Worm (Caenorhabditis elegans) whole organism, L2 larva: ENCODE measurements around the gene pitr-1.
A peak's percentile ranks its signal among the peaks of the same experiment; 100 is the strongest.

ENCODE experiments used
- C34F6.9 ChIP-seq: fragments of 150-350 bp; optimal IDR thresholded peaks from 2 replicates; lab custom pipeline; 2014; ENCODE audit warnings: missing biosample characterization, missing genetic modification characterization
- F13H6.1 ChIP-seq: sonication (generic microtip); optimal IDR thresholded peaks from 2 replicates; lab custom pipeline; 2016; ENCODE audit warnings: missing genetic modification characterization, missing compliant biosample characterization
- R02D3.7 ChIP-seq: fragments of 150-350 bp; optimal IDR thresholded peaks from 2 replicates; lab custom pipeline; 2014; ENCODE audit warnings: missing biosample characterization, missing genetic modification characterization
- Y55F3AM.14 ChIP-seq: fragments of 200-800 bp; sonication (Bioruptor generic); optimal IDR thresholded peaks from 2 replicates; lab custom pipeline; 2018; ENCODE audit warnings: mild to moderate bottlenecking, missing genetic modification characterization, missing compliant biosample characterization
- alr-1 ChIP-seq: fragments of 150-350 bp; optimal IDR thresholded peaks from 2 replicates; lab custom pipeline; 2014; ENCODE audit warnings: missing biosample characterization, missing genetic modification characterization
- aly-2 ChIP-seq: fragments of 150-350 bp; optimal IDR thresholded peaks from 2 replicates; lab custom pipeline; 2014; ENCODE audit warnings: missing biosample characterization, missing genetic modification characterization
- ama-1 ChIP-seq: fragments of 150-350 bp; optimal IDR thresholded peaks from 2 replicates; lab custom pipeline; 2018; ENCODE audit warnings: inconsistent platforms
- ceh-16 ChIP-seq: fragments of 150-350 bp; optimal IDR thresholded peaks from 2 replicates; lab custom pipeline; 2014; ENCODE audit warnings: missing biosample characterization, missing genetic modification characterization
- ceh-82 ChIP-seq: fragments of 150-350 bp; optimal IDR thresholded peaks from 2 replicates; lab custom pipeline; 2014; ENCODE audit warnings: missing biosample characterization, missing genetic modification characterization
- crh-2 ChIP-seq: sonication (generic microtip); optimal IDR thresholded peaks from 2 replicates; lab custom pipeline; 2017; ENCODE audit warnings: missing biosample characterization, missing genetic modification characterization
- dmd-4 ChIP-seq: sonication (generic microtip); optimal IDR thresholded peaks from 2 replicates; lab custom pipeline; 2017; ENCODE audit warnings: missing biosample characterization, missing genetic modification characterization
- egl-27 ChIP-seq: sonication (generic microtip); optimal IDR thresholded peaks from 3 replicates; lab custom pipeline; 2017; ENCODE audit warnings: missing biosample characterization, missing genetic modification reagents, missing genetic modification characterization
- elt-1 ChIP-seq: fragments of 150-350 bp; optimal IDR thresholded peaks from 2 replicates; lab custom pipeline; 2014; ENCODE audit warnings: missing biosample characterization, missing genetic modification characterization
- elt-3 ChIP-seq: sonication (generic microtip); optimal IDR thresholded peaks from 2 replicates; lab custom pipeline; 2017; ENCODE audit warnings: missing biosample characterization, missing genetic modification characterization
- gmeb-1 ChIP-seq: fragments of 150-350 bp; optimal IDR thresholded peaks from 2 replicates; lab custom pipeline; 2014; ENCODE audit warnings: missing biosample characterization, missing genetic modification characterization
- lin-11 ChIP-seq: fragments of 150-350 bp; sonication (generic microtip); optimal IDR thresholded peaks from 2 replicates; lab custom pipeline; 2014; ENCODE audit warnings: missing biosample characterization, missing genetic modification characterization, inconsistent platforms, mixed read lengths
- lin-39 ChIP-seq: fragments of 150-350 bp; optimal IDR thresholded peaks from 2 replicates; lab custom pipeline; 2014; ENCODE audit warnings: missing biosample characterization, missing genetic modification reagents, missing genetic modification characterization
- mab-5 ChIP-seq: fragments of 150-350 bp; optimal IDR thresholded peaks from 2 replicates; lab custom pipeline; 2014; ENCODE audit warnings: missing biosample characterization, missing genetic modification characterization
- mbf-1 ChIP-seq: sonication (generic microtip); optimal IDR thresholded peaks from 2 replicates; lab custom pipeline; 2017; ENCODE audit warnings: missing biosample characterization, missing genetic modification characterization
- mdl-1 ChIP-seq, 2 experiments: fragments of 150-350 bp in 1 of 2; sonication (generic microtip) in 1 of 2; optimal IDR thresholded peaks; 2 replicates each; lab custom pipeline; 2017; ENCODE audit warnings: missing biosample characterization in 2 of 2, missing genetic modification characterization in 2 of 2
- nhr-10 ChIP-seq: sonication (generic microtip); optimal IDR thresholded peaks from 2 replicates; lab custom pipeline; 2017; ENCODE audit warnings: missing biosample characterization, missing genetic modification characterization
- nhr-11 ChIP-seq: fragments of 150-350 bp; optimal IDR thresholded peaks from 2 replicates; lab custom pipeline; 2014; ENCODE audit warnings: missing biosample characterization, missing genetic modification characterization
- nhr-12 ChIP-seq: fragments of 150-350 bp; optimal IDR thresholded peaks from 2 replicates; lab custom pipeline; 2014; ENCODE audit warnings: missing biosample characterization, missing genetic modification characterization
- nhr-129 ChIP-seq: fragments of 150-350 bp; optimal IDR thresholded peaks from 2 replicates; lab custom pipeline; 2014; ENCODE audit warnings: missing biosample characterization, missing genetic modification characterization
- nhr-21 ChIP-seq: fragments of 150-350 bp; optimal IDR thresholded peaks from 2 replicates; lab custom pipeline; 2014; ENCODE audit warnings: missing biosample characterization, missing genetic modification characterization
- nhr-23 ChIP-seq: fragments of 150-350 bp; optimal IDR thresholded peaks from 2 replicates; lab custom pipeline; 2014; ENCODE audit warnings: missing biosample characterization, missing genetic modification reagents, missing genetic modification characterization
- nhr-237 ChIP-seq: fragments of 150-350 bp; optimal IDR thresholded peaks from 2 replicates; lab custom pipeline; 2014; ENCODE audit warnings: missing biosample characterization, missing genetic modification characterization
- nhr-6 ChIP-seq: fragments of 150-350 bp; optimal IDR thresholded peaks from 2 replicates; lab custom pipeline; 2014; ENCODE audit warnings: missing biosample characterization, missing genetic modification characterization
- nhr-77 ChIP-seq: fragments of 150-350 bp; optimal IDR thresholded peaks from 2 replicates; lab custom pipeline; 2014; ENCODE audit warnings: missing biosample characterization, missing genetic modification characterization
- peb-1 ChIP-seq: fragments of 150-350 bp; optimal IDR thresholded peaks from 2 replicates; lab custom pipeline; 2014; ENCODE audit warnings: missing biosample characterization, missing genetic modification characterization
- skn-1 ChIP-seq: sonication (generic microtip); optimal IDR thresholded peaks from 2 replicates; lab custom pipeline; 2017; ENCODE audit warnings: missing biosample characterization, missing genetic modification characterization
- sma-3 ChIP-seq: sonication (generic microtip); optimal IDR thresholded peaks from 2 replicates; lab custom pipeline; 2016; ENCODE audit warnings: missing genetic modification reagents, missing genetic modification characterization, missing compliant biosample characterization
- sma-9 ChIP-seq, 2 experiments: fragments of 150-350 bp in 1 of 2; sonication (generic microtip) in 1 of 2; optimal IDR thresholded peaks; 2 replicates each; lab custom pipeline; 2014 to 2016; ENCODE audit warnings: missing genetic modification characterization in 2 of 2, mild to moderate bottlenecking in 1 of 2, missing biosample characterization in 1 of 2, missing compliant biosample characterization in 1 of 2, missing genetic modification reagents in 1 of 2, moderate library complexity in 1 of 2
- snpc-4 ChIP-seq: fragments of 150-350 bp; optimal IDR thresholded peaks from 2 replicates; lab custom pipeline; 2014; ENCODE audit warnings: missing biosample characterization, missing genetic modification characterization
- unc-39 ChIP-seq: fragments of 150-350 bp; optimal IDR thresholded peaks from 2 replicates; lab custom pipeline; 2014; ENCODE audit warnings: missing biosample characterization, missing genetic modification characterization
- unc-62 ChIP-seq: fragments of 150-350 bp; optimal IDR thresholded peaks from 2 replicates; lab custom pipeline; 2014; ENCODE audit warnings: missing biosample characterization, missing genetic modification reagents, missing genetic modification characterization
- ztf-1 ChIP-seq: fragments of 200-800 bp; sonication (Bioruptor generic); conservative IDR thresholded peaks from 2 replicates; pipeline ENCODE4 v1.3.6; 2022; ENCODE audit warnings: missing genetic modification characterization, missing compliant biosample characterization
- ztf-11 ChIP-seq: sonication (generic microtip); optimal IDR thresholded peaks from 2 replicates; lab custom pipeline; 2017; ENCODE audit warnings: missing biosample characterization, missing genetic modification characterization
- ztf-4 ChIP-seq: fragments of 150-350 bp; optimal IDR thresholded peaks from 2 replicates; lab custom pipeline; 2014; ENCODE audit warnings: missing biosample characterization, missing genetic modification characterization

pitr-1 gene

ce11 chrIV:7428998-7429397 lies 35.1 kb downstream of the pitr-1 start:
- TF ChIP-seq unc-62 (GFP tag; lab: Kevin White, UChicago) (no peak), nhr-12 (no peak), C34F6.9 (no peak), mab-5 (peak; percentile 27), dmd-4 (tag; lab: Kevin White, UChicago) (no peak), alr-1 (tag; lab: Kevin White, UChicago) (no peak), gmeb-1 (tag; lab: Kevin White, UChicago) (no peak), ama-1 (lab: Kevin White, UChicago) (no peak), sma-3 (GFP tag; lab: Kevin White, UChicago) (no peak), crh-2 (tag; lab: Kevin White, UChicago) (no peak), nhr-21 (tag; lab: Kevin White, UChicago) (no peak), F13H6.1 (tag; lab: Kevin White, UChicago) (peak; percentile 37), Y55F3AM.14 (GFP tag; lab: Kevin White, UChicago) (no peak), R02D3.7 (no peak), nhr-10 (tag; lab: Kevin White, UChicago) (no peak), elt-3 (tag; lab: Kevin White, UChicago) (no peak), aly-2 (tag; lab: Kevin White, UChicago) (no peak), snpc-4 (no peak), nhr-23 (tag; lab: Kevin White, UChicago) (no peak), nhr-11 (tag; lab: Kevin White, UChicago) (no peak), lin-11 (tag; lab: Kevin White, UChicago) (no peak), skn-1 (tag; lab: Kevin White, UChicago) (no peak), unc-39 (tag; lab: Kevin White, UChicago) (no peak), nhr-6 (tag; lab: Kevin White, UChicago) (no peak), elt-1 (tag; lab: Kevin White, UChicago) (no peak), sma-9 (GFP tag; optimal IDR thresholded peaks at IDR 0.05; lab: Kevin White, UChicago) (peak; percentile 40), sma-9 (tag; optimal IDR thresholded peaks at IDR 0.05; lab: Kevin White, UChicago) (no peak), nhr-77 (tag; lab: Kevin White, UChicago) (no peak), ztf-1 (no peak), ztf-11 (tag; lab: Kevin White, UChicago) (no peak), ceh-16 (tag; lab: Kevin White, UChicago) (no peak), peb-1 (tag; lab: Kevin White, UChicago) (no peak), ztf-4 (no peak), nhr-129 (tag; lab: Kevin White, UChicago) (peak; percentile 32), mbf-1 (tag; lab: Kevin White, UChicago) (no peak), mdl-1 (tag; optimal IDR thresholded peaks at IDR 0.05; lab: Kevin White, UChicago) (no peak), ceh-82 (tag; lab: Kevin White, UChicago) (no peak)

- no peak for TF ChIP-seq nhr-6 (tag; lab: Kevin White, UChicago)
- TF ChIP-seq elt-3 (tag; lab: Kevin White, UChicago), result no peak
- TF ChIP-seq, all 48 proteins: peak for 0
These were observed 40.0 kb downstream of the pitr-1 start, which contains the start of gene B0496.11 for ce11 chrIV:7433858-7434257. TSS of gene B0496.11 (minus strand) at chrIV:7433958.

ce11 chrIV:7439377-7439776 lies 45.5 kb downstream of the pitr-1 start:
- no peak for TF ChIP-seq nhr-237 (tag; lab: Kevin White, UChicago)
- TF ChIP-seq lin-39 (tag; lab: Kevin White, UChicago), result no peak
- no peak for TF ChIP-seq F13H6.1 (tag; lab: Kevin White, UChicago)
- no peak for TF ChIP-seq crh-2 (tag; lab: Kevin White, UChicago)
- no peak for TF ChIP-seq unc-62 (GFP tag; lab: Kevin White, UChicago)
- no peak for TF ChIP-seq egl-27 (tag; lab: Kevin White, UChicago)
- TF ChIP-seq R02D3.7, result no peak
- TF ChIP-seq sma-9 (GFP tag; optimal IDR thresholded peaks at IDR 0.05; lab: Kevin White, UChicago), result no peak
- TF ChIP-seq sma-9 (tag; optimal IDR thresholded peaks at IDR 0.05; lab: Kevin White, UChicago), result no peak
- no peak for TF ChIP-seq snpc-4
- no peak for TF ChIP-seq C34F6.9
- TF ChIP-seq ztf-1, result no peak
- TF ChIP-seq aly-2 (tag; lab: Kevin White, UChicago), result no peak
- no peak for TF ChIP-seq ceh-16 (tag; lab: Kevin White, UChicago)
- TF ChIP-seq ceh-82 (tag; lab: Kevin White, UChicago), result no peak
- no peak for TF ChIP-seq ztf-11 (tag; lab: Kevin White, UChicago)
